Fruit fly (Drosophila melanogaster) whole organism, prepupa: ENCODE results near the gene CG42598.
"Not testable (repeated sequence)": the region's sequence is repeated elsewhere in the genome, so short reads cannot be mapped to it uniquely, and the experiment has no call there.

ENCODE experiments used
- CG10631 ChIP-seq: fragments of 200-800 bp; sonication (Bioruptor generic); optimal IDR thresholded peaks from 2 replicates; lab custom pipeline; 2016; ENCODE audit warnings: missing biosample characterization, missing genetic modification characterization
- CG10669 ChIP-seq: fragments of 200-800 bp; sonication (Bioruptor generic); optimal IDR thresholded peaks from 3 replicates; lab custom pipeline; 2018; ENCODE audit warnings: missing biosample characterization, mild to moderate bottlenecking, missing genetic modification characterization, moderate library complexity
- CG3032 ChIP-seq: fragments of 200-800 bp; optimal IDR thresholded peaks from 2 replicates; lab custom pipeline; 2019; ENCODE audit warnings: missing biosample characterization, mild to moderate bottlenecking, missing genetic modification characterization, moderate library complexity
- CG3919 ChIP-seq: fragments of 200-800 bp; sonication (Bioruptor generic); optimal IDR thresholded peaks from 3 replicates; lab custom pipeline; 2016; ENCODE audit warnings: missing biosample characterization, missing genetic modification characterization
- CG6163 ChIP-seq: fragments of 200-800 bp; sonication (Bioruptor generic); IDR thresholded peaks from 3 replicates; pipeline ENCODE4 v1.3.6; 2022; ENCODE audit warnings: missing biosample characterization, missing genetic modification characterization
- CG8319 ChIP-seq: fragments of 200-800 bp; sonication (Bioruptor generic); optimal IDR thresholded peaks from 3 replicates; lab custom pipeline; 2016; ENCODE audit warnings: missing biosample characterization, missing genetic modification characterization
- CG8632 ChIP-seq: fragments of 200-800 bp; sonication (Bioruptor generic); optimal IDR thresholded peaks from 3 replicates; lab custom pipeline; 2016; ENCODE audit warnings: missing biosample characterization, missing genetic modification characterization
- Eip78C ChIP-seq: fragments of 200-800 bp; sonication (Bioruptor generic); peaks from one replicate; lab custom pipeline; 2016; ENCODE audit warnings: missing biosample characterization, missing genetic modification characterization
- Ets21C ChIP-seq: fragments of 200-800 bp; sonication (Bioruptor generic); optimal IDR thresholded peaks from 3 replicates; lab custom pipeline; 2016; ENCODE audit warnings: missing biosample characterization, missing genetic modification characterization
- Ets96B ChIP-seq: fragments of 200-800 bp; optimal IDR thresholded peaks from 2 replicates; lab custom pipeline; 2019; ENCODE audit warnings: missing biosample characterization, mild to moderate bottlenecking, missing genetic modification characterization, moderate library complexity
- Gug ChIP-seq: fragments of 200-800 bp; sonication (Bioruptor generic); IDR thresholded peaks from 2 replicates; pipeline ENCODE4 v1.3.6; 2022; ENCODE audit warnings: missing biosample characterization, missing genetic modification characterization
- Lpt ChIP-seq: fragments of 200-800 bp; sonication (Bioruptor generic); optimal IDR thresholded peaks from 3 replicates; lab custom pipeline; 2016; ENCODE audit warnings: missing biosample characterization, missing genetic modification characterization
- OdsH ChIP-seq: fragments of 200-800 bp; sonication (Bioruptor generic); optimal IDR thresholded peaks from 3 replicates; lab custom pipeline; 2016; ENCODE audit warnings: missing biosample characterization, missing genetic modification characterization
- Smox ChIP-seq: fragments of 200-800 bp; sonication (Bioruptor generic); optimal IDR thresholded peaks from 3 replicates; lab custom pipeline; 2016; ENCODE audit warnings: missing biosample characterization, missing genetic modification characterization
- Sox15 ChIP-seq: fragments of 200-800 bp; sonication (Bioruptor generic); optimal IDR thresholded peaks from 3 replicates; lab custom pipeline; 2016; ENCODE audit warnings: missing biosample characterization, missing genetic modification characterization
- achi ChIP-seq: fragments of 200-800 bp; sonication (Bioruptor generic); optimal IDR thresholded peaks from 3 replicates; lab custom pipeline; 2016; ENCODE audit warnings: missing biosample characterization, missing genetic modification characterization
- cyc ChIP-seq: fragments of 200-800 bp; sonication (Bioruptor generic); optimal IDR thresholded peaks from 3 replicates; lab custom pipeline; 2016; ENCODE audit warnings: missing biosample characterization, missing genetic modification characterization
- lz ChIP-seq: fragments of 200-800 bp; sonication (Bioruptor generic); optimal IDR thresholded peaks from 3 replicates; lab custom pipeline; 2016; ENCODE audit warnings: missing biosample characterization, missing genetic modification characterization
- ss ChIP-seq, 2 experiments: fragments of 200-800 bp; sonication (Bioruptor generic); optimal IDR thresholded peaks; 2 replicates in 1 of 2; 3 replicates in 1 of 2; lab custom pipeline; 2017 to 2018; ENCODE audit warnings: mild to moderate bottlenecking in 2 of 2, missing biosample characterization in 2 of 2, missing genetic modification characterization in 2 of 2, moderate library complexity in 1 of 2
- svp ChIP-seq: fragments of 200-800 bp; sonication (Bioruptor generic); peaks from one replicate; lab custom pipeline; 2016; ENCODE audit warnings: missing biosample characterization, missing genetic modification characterization
- topi ChIP-seq: fragments of 200-800 bp; sonication (Bioruptor generic); optimal IDR thresholded peaks from 3 replicates; lab custom pipeline; 2016; ENCODE audit warnings: missing biosample characterization, missing genetic modification characterization

The CG42598 gene

DNA sequence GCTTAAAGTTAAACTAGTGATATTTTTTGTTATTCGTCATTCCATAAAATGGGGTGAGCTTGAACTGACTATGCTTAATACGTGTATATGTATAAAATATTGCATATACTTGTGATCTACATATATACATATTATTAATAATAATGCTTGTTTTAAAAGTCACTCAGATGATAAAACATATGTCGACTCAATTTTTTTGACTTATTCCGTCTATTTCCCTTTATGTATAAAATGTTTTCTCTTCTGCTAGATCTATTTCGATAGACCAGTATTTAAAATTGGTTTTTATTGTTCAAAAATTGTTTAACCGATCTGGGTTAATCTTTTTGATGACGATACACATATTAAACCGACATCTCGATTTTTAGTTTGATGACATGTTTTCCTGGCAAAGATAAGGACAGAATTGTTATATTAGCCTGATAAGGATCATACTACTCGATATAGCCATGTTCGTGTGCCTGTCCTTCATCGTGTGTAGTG is at the start of gene CG42598:
Gene CG42598, minus strand, starts transcription at position 66 of the 483 bp plus-strand sequence.
- TF ChIP-seq Sox15: no peak
- TF ChIP-seq CG10631 (GFP tag; lab: Kevin White, UChicago): no peak
- TF ChIP-seq topi (GFP tag; lab: Kevin White, UChicago): no peak
- no peak for TF ChIP-seq Lpt (GFP tag; lab: Kevin White, UChicago)
- no peak for TF ChIP-seq Ets21C
- TF ChIP-seq CG8632 (GFP tag; lab: Kevin White, UChicago): no peak
- TF ChIP-seq CG8319: no peak
- no peak for TF ChIP-seq Gug (GFP tag; lab: Robert Waterston, UW)
- TF ChIP-seq lz: no peak
- no peak for TF ChIP-seq cyc (GFP tag; lab: Kevin White, UChicago)
- TF ChIP-seq Eip78C (GFP tag; lab: Kevin White, UChicago): peak; percentile 14
- no peak for TF ChIP-seq OdsH (GFP tag; lab: Kevin White, UChicago)
- TF ChIP-seq achi: no peak
- peak; percentile 32 for TF ChIP-seq svp (GFP tag; lab: Kevin White, UChicago)
- no peak for TF ChIP-seq Ets96B (tag; lab: Kevin White, UChicago)
- no peak for TF ChIP-seq CG3919 (GFP tag; lab: Kevin White, UChicago)
- peak; percentile 1 for TF ChIP-seq CG3032
- TF ChIP-seq CG6163 (GFP tag; lab: Robert Waterston, UW): no peak
- TF ChIP-seq CG10669 (GFP tag; lab: Kevin White, UChicago): no peak
- TF ChIP-seq Smox (GFP tag; lab: Kevin White, UChicago): no peak

DNA sequence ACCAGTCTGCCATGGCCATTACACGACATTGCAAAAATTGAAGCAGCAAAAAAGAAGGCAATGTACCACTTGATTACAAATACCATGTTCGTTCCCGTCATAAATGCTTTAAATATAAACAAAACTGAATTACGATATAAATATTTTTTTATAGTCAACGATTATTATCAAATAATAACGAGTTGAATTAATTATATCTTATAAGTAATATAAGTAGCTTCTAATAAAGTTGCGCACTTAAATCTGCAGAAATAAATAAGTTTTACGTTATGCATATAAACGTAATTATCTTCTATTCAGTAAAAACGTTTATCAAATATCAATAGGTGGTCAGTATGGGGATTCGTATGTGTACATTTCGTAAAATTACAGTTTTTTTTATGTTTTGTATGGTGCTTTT is 65.7 kb downstream of the CG42598 start, which contains the start of gene CG41284:
Gene CG41284, minus strand, starts transcription at position 101 of the 400 bp plus-strand sequence.
- not testable (repeated sequence) for TF ChIP-seq ss (GFP tag; optimal IDR thresholded peaks at IDR 0.05; lab: Kevin White, UChicago); cyc (GFP tag; lab: Kevin White, UChicago); CG10631 (GFP tag; lab: Kevin White, UChicago)
